Worm (Caenorhabditis elegans): ENCODE results near the gene Y47D3A.13.

The Y47D3A.13 gene

DNA sequence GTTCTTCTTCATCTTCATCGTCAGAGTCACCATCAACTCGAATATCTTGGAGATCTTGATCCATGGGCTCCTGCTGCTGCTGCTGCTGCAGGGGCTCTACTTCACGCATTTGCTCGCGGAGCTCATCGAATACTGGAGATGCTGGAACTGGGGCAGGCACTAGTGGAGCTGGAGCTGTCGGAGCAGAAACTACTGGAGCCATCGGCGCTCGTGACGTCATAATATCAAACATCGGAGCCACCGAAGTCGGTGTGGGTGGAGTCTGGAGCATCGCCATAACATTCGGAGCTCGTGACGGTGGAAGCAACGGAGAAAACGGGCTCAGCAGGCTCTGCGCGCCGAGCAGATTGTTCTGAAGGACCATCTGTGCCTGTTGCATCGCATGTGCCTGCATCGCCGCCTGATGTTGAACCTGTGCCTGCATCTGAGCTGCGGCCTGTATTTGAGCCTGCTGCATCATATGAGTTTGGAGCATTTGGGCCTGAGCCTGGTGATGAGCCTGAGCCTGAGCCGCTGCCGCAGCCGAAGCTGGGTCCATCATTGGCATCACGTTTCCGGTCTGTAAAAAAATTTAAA lies 48.2 kb downstream of the Y47D3A.13 start:
- TF ChIP-seq F13H6.1 (tag; optimal IDR thresholded peaks at IDR 0.05) (no peak), aly-2 (tag; optimal IDR thresholded peaks at IDR 0.05) (no peak), crh-2 (tag; optimal IDR thresholded peaks at IDR 0.05) (no peak), Y55F3AM.14 (GFP tag; optimal IDR thresholded peaks at IDR 0.05) (no peak)

Data from whole organism, L2 larva.